Fruit fly (Drosophila melanogaster): ENCODE results near the gene Jon65Aii.

Gene Jon65Aii

dm6 chr3L:6059062-6059708 is 7.1 kb downstream of the Jon65Aii start, which contains the start of gene CG6592 (continued):
- no peak for TF ChIP-seq CG14667 (GFP tag; IDR thresholded peaks at IDR 0.05)
- TF ChIP-seq CG9797 (GFP tag; optimal IDR thresholded peaks at IDR 0.05), result no peak
- no peak for TF ChIP-seq exex (tag; optimal IDR thresholded peaks at IDR 0.05)
- no peak for TF ChIP-seq salm (tag; optimal IDR thresholded peaks at IDR 0.05)
- TF ChIP-seq onecut (GFP tag; IDR thresholded peaks at IDR 0.05), result 0 out of 2 replicates have a peak, but pooled peaks have one; percentile 13
- no peak for TF ChIP-seq slbo (GFP tag; IDR thresholded peaks at IDR 0.05)
- no peak for TF ChIP-seq CG14710 (tag; optimal IDR thresholded peaks at IDR 0.05)
- TF ChIP-seq nmo (GFP tag; optimal IDR thresholded peaks at IDR 0.05), result peak; percentile 59
- no peak for TF ChIP-seq CG14050 (GFP tag; IDR thresholded peaks at IDR 0.05)
- no peak for TF ChIP-seq CG3281 (GFP tag; optimal IDR thresholded peaks at IDR 0.05)
- TF ChIP-seq CG8478 (optimal IDR thresholded peaks at IDR 0.05), result peak; percentile 82
- no peak for TF ChIP-seq Doc3 (GFP tag; IDR thresholded peaks at IDR 0.05; ENCODE audit: partially characterized antibody)
- TF ChIP-seq CG6654 (GFP tag; optimal IDR thresholded peaks at IDR 0.05), result no peak
- TF ChIP-seq pros (GFP tag; optimal IDR thresholded peaks at IDR 0.05), result no peak
- no peak for TF ChIP-seq Dip2 (GFP tag; IDR thresholded peaks at IDR 0.05)
- TF ChIP-seq CG1647 (GFP tag; optimal IDR thresholded peaks at IDR 0.05), result no peak
- no peak for TF ChIP-seq CG7556 (GFP tag; optimal IDR thresholded peaks at IDR 0.05)
- no peak for TF ChIP-seq dmrt99B (tag; optimal IDR thresholded peaks at IDR 0.05)
- TF ChIP-seq CG9817 (tag; optimal IDR thresholded peaks at IDR 0.05), result peak; percentile 12
- TF ChIP-seq CG13123 (GFP tag; optimal IDR thresholded peaks at IDR 0.05), result no peak
- no peak for TF ChIP-seq row (GFP tag; IDR thresholded peaks at IDR 0.05)
- TF ChIP-seq CG9609 (GFP tag; optimal IDR thresholded peaks at IDR 0.05), result peak; percentile 36
- no peak for TF ChIP-seq toy (GFP tag; IDR thresholded peaks at IDR 0.05)
- no peak for TF ChIP-seq CG32767 (GFP tag; IDR thresholded peaks at IDR 0.05)
- peak; percentile 69; the same call in 1 of the 3 replicates for TF ChIP-seq CG11456 (GFP tag; IDR thresholded peaks at IDR 0.05)
- peak; percentile 80 for TF ChIP-seq zen (tag; optimal IDR thresholded peaks at IDR 0.05)
- no peak for TF ChIP-seq Bgb (GFP tag; IDR thresholded peaks at IDR 0.05; ENCODE audit: partially characterized antibody)
- TF ChIP-seq CG12236 (GFP tag; optimal IDR thresholded peaks at IDR 0.05), result peak; percentile 44
- TF ChIP-seq CG10979 (tag; optimal IDR thresholded peaks at IDR 0.05), result no peak
- TF ChIP-seq CG8359 (GFP tag; optimal IDR thresholded peaks at IDR 0.05; ENCODE audit: borderline replicate concordance), result no peak
- no peak for TF ChIP-seq CG15269 (tag; optimal IDR thresholded peaks at IDR 0.05)
- TF ChIP-seq CG7745 (tag; optimal IDR thresholded peaks at IDR 0.05), result no peak
- TF ChIP-seq CG32532 (GFP tag; IDR thresholded peaks at IDR 0.05), result no peak
- TF ChIP-seq HmgD (GFP tag; optimal IDR thresholded peaks at IDR 0.05), result peak; percentile 48
- no peak for TF ChIP-seq CG7928 (GFP tag; optimal IDR thresholded peaks at IDR 0.05)
- no peak for TF ChIP-seq Fer3 (tag; optimal IDR thresholded peaks at IDR 0.05)
- TF ChIP-seq unc-4 (GFP tag; IDR thresholded peaks at IDR 0.05; ENCODE audit: partially characterized antibody), result no peak
- TF ChIP-seq bsh (GFP tag; optimal IDR thresholded peaks at IDR 0.05), result no peak
- peak; percentile 49 for TF ChIP-seq CHES-1-like (GFP tag; optimal IDR thresholded peaks at IDR 0.05)
- no peak for TF ChIP-seq gsb-n (tag; optimal IDR thresholded peaks at IDR 0.05)
- peak; percentile 4 for TF ChIP-seq slp2 (GFP tag; optimal IDR thresholded peaks at IDR 0.05)
- TF ChIP-seq sima (GFP tag; optimal IDR thresholded peaks at IDR 0.05), result no peak
- no peak for TF ChIP-seq Hr39 (optimal IDR thresholded peaks at IDR 0.05)
- no peak for TF ChIP-seq sr (GFP tag; IDR thresholded peaks at IDR 0.05)
- TF ChIP-seq CG12071 (GFP tag; optimal IDR thresholded peaks at IDR 0.05), result no peak
- TF ChIP-seq disco-r (GFP tag; optimal IDR thresholded peaks at IDR 0.05), result peak; percentile 4
- no peak for TF ChIP-seq ranshi (GFP tag; IDR thresholded peaks at IDR 0.05)
- TF ChIP-seq Nf-YB (GFP tag; optimal IDR thresholded peaks at IDR 0.05), result no peak
- TF ChIP-seq CG8388 (GFP tag; optimal IDR thresholded peaks at IDR 0.05), result no peak
- TF ChIP-seq hb (GFP tag; IDR thresholded peaks at IDR 0.05; ENCODE audit: partially characterized antibody), result no peak
- TF ChIP-seq CG3163 (GFP tag; optimal IDR thresholded peaks at IDR 0.05), result no peak

All from whole organism, embryonic.